Worm (Caenorhabditis elegans) whole organism, midembryonic: Measurements from ENCODE around the gene T27A1.2.

Experiments used
- T22C8.4 ChIP-seq: fragments of 200-800 bp; sonication (Bioruptor generic); IDR thresholded peaks from 2 replicates; pipeline ENCODE4 v1.3.6; 2022; ENCODE audit warnings: missing genetic modification characterization, missing compliant biosample characterization
- cog-1 ChIP-seq: sonication (generic microtip); optimal IDR thresholded peaks from 2 replicates; lab custom pipeline; 2016; ENCODE audit warnings: missing genetic modification characterization, missing compliant biosample characterization
- flt-1 ChIP-seq: fragments of 200-800 bp; sonication (Bioruptor generic); IDR thresholded peaks from 2 replicates; pipeline ENCODE4 v1.3.6; 2022; ENCODE audit warnings: missing genetic modification characterization, missing compliant biosample characterization
- klf-2 ChIP-seq: fragments of 200-800 bp; sonication (Bioruptor generic); conservative IDR thresholded peaks from 2 replicates; pipeline ENCODE4 v1.3.6; 2022; ENCODE audit warnings: missing genetic modification reagents, missing genetic modification characterization, missing compliant biosample characterization
- med-1 ChIP-seq: sonication (generic microtip); optimal IDR thresholded peaks from 2 replicates; lab custom pipeline; 2017; ENCODE audit warnings: missing genetic modification characterization, mild to moderate bottlenecking, missing compliant biosample characterization, antibody characterized with exemption, missing genetic modification reagents; ENCODE audit not compliant: insufficient read depth
- ref-1 ChIP-seq: fragments of 200-800 bp; sonication (Bioruptor generic); conservative IDR thresholded peaks from 2 replicates; pipeline ENCODE4 v1.3.6; 2022; ENCODE audit warnings: missing genetic modification reagents, missing genetic modification characterization, missing compliant biosample characterization
- tab-1 ChIP-seq: fragments of 200-800 bp; sonication (Bioruptor generic); IDR thresholded peaks from 2 replicates; pipeline ENCODE4 v1.3.6; 2022; ENCODE audit warnings: missing genetic modification characterization, missing compliant biosample characterization
- ztf-23 ChIP-seq: fragments of 200-800 bp; sonication (Bioruptor generic); IDR thresholded peaks from 2 replicates; pipeline ENCODE4 v1.3.6; 2022; ENCODE audit warnings: missing genetic modification reagents, missing genetic modification characterization, missing compliant biosample characterization
- ztf-29 ChIP-seq: fragments of 200-800 bp; sonication (Bioruptor generic); IDR thresholded peaks from 2 replicates; pipeline ENCODE4 v1.3.6; 2022; ENCODE audit warnings: missing genetic modification reagents, missing genetic modification characterization, missing compliant biosample characterization

DNA sequence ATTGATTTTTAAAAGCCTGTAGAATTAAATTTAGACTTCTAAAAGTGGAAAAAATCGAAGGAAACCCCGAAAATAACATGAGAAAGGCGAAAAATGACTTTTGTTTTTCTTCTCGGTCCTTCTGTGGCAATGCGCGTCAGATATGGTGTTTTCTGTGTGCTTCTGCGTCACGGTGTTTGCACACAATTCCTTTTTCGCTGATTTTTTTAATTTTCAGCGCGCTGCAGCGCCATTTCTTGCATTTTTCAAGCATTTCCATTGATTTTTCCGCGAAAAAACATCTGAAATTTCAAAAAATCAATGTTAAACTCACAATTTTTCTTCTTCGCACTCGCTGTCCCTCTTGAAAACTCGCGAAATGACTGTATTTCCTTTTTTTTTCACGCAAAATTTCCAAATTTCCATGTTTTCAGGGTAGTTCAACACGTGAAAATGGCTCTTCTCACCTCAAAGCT lies 43.5 kb upstream of the T27A1.2 start, which contains the start of the genes cdc-37 and W08F4.3:
- TF ChIP-seq ztf-23 (GFP tag; lab: Robert Waterston, UW) (no peak), klf-2 (GFP tag; lab: Robert Waterston, UW) (no peak), tab-1 (GFP tag; lab: Robert Waterston, UW) (no peak), flt-1 (GFP tag; lab: Robert Waterston, UW) (no peak), ztf-29 (no peak), T22C8.4 (GFP tag; lab: Robert Waterston, UW) (no peak), ref-1 (no peak), med-1 (GFP tag; lab: Kevin White, UChicago) (no peak), cog-1 (tag; lab: Kevin White, UChicago) (no peak)
